Fruit fly (Drosophila melanogaster) whole organism, wandering third instar larva: ENCODE measurements around the gene CG4558.

Source experiments
- CG32264 ChIP-seq: fragments of 200-800 bp; sonication (Bioruptor generic); optimal IDR thresholded peaks from 2 replicates; lab custom pipeline; 2016; ENCODE audit warnings: missing biosample characterization, missing genetic modification characterization
- Dfd ChIP-seq: fragments of >200 bp; optimal IDR thresholded peaks from 2 replicates; lab custom pipeline; 2017; ENCODE audit warnings: missing biosample characterization, missing genetic modification characterization
- Myc ChIP-seq: fragments of >200 bp; optimal IDR thresholded peaks from 2 replicates; lab custom pipeline; 2017
- N ChIP-seq: fragments of >200 bp; optimal IDR thresholded peaks from 2 replicates; lab custom pipeline; 2018; ENCODE audit warnings: missing biosample characterization, missing external identifiers, missing genetic modification characterization
- OdsH ChIP-seq: fragments of 200-800 bp; sonication (Bioruptor generic); optimal IDR thresholded peaks from 2 replicates; lab custom pipeline; 2016; ENCODE audit warnings: missing biosample characterization, mild to moderate bottlenecking, missing genetic modification characterization
- fru ChIP-seq: fragments of 200-800 bp; sonication (Bioruptor generic); optimal IDR thresholded peaks from 3 replicates; lab custom pipeline; 2016; ENCODE audit warnings: missing biosample characterization, mild to moderate bottlenecking, missing genetic modification characterization
- lola ChIP-seq: fragments of >200 bp; optimal IDR thresholded peaks from 2 replicates; lab custom pipeline; 2017; ENCODE audit warnings: missing biosample characterization, missing genetic modification characterization
- psq ChIP-seq: fragments of 200-800 bp; sonication (Bioruptor generic); optimal IDR thresholded peaks from 3 replicates; lab custom pipeline; 2017; ENCODE audit warnings: missing biosample characterization, mild to moderate bottlenecking, missing genetic modification characterization, moderate library complexity
- sage ChIP-seq: fragments of 200-800 bp; sonication (Bioruptor generic); optimal IDR thresholded peaks from 2 replicates; lab custom pipeline; 2016; ENCODE audit warnings: missing biosample characterization, mild to moderate bottlenecking, missing genetic modification characterization
- usp ChIP-seq: fragments of >200 bp; optimal IDR thresholded peaks from 2 replicates; lab custom pipeline; 2017; ENCODE audit warnings: missing biosample characterization, missing genetic modification characterization

- TF ChIP-seq fru (GFP tag; lab: Kevin White, UChicago) (no peak), usp (GFP tag; lab: Kevin White, UChicago) (no peak), CG32264 (GFP tag; lab: Kevin White, UChicago) (no peak), lola (GFP tag; lab: Kevin White, UChicago) (no peak), psq (no peak), N (no peak), Myc (lab: Kevin White, UChicago) (no peak), sage (GFP tag; lab: Kevin White, UChicago) (no peak), OdsH (no peak), Dfd (GFP tag; lab: Kevin White, UChicago) (no peak)
Measured at dm6 chrX:6802376-6803080, 47.0 kb upstream of the CG4558 start.
